Fruit fly (Drosophila melanogaster): ENCODE data around the gene CG7457.
A peak's percentile ranks its signal among the peaks of the same experiment; 100 is the strongest.

- no peak; the same call in 1 of the 2 replicates for TF ChIP-seq sim (GFP tag; IDR thresholded peaks at IDR 0.05)
- TF ChIP-seq D19A (tag; optimal IDR thresholded peaks at IDR 0.05) = peak; percentile 94
These were observed 7.5 kb downstream of the CG7457 start, which contains the start of gene Mcad for dm6 chr3L:7718561-7719417.
